Fruit fly (Drosophila melanogaster): ENCODE data around the gene CG1636.

The CG1636 gene

DNA sequence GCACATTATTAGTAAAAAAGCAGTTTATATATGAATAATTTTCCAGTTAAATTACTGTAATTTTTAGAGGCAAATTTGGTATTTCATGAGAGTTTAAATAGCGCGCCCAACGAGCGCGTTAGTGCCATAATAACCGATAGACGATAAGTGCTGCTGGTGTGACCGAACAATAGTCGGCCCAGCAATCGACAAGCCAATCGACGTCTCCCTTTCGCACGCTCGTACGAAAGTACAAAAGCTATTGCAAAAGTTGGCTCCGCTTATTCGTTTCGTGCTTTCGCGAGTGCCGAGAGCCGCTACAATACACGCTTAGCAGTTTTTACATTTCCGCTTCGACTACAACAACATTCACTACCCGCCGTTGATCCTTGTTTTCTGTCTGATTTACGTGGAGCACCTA is 30.9 kb upstream of the CG1636 start, which contains the start of gene Trxr1 (continued):
- TF ChIP-seq lov (optimal IDR thresholded peaks at IDR 0.05) (no peak), lov (GFP tag; IDR thresholded peaks at IDR 0.05) (no peak), CG12104 (GFP tag; optimal IDR thresholded peaks at IDR 0.05) (no peak), NK7.1 (GFP tag; optimal IDR thresholded peaks at IDR 0.05) (no peak), Sin3A (optimal IDR thresholded peaks at IDR 0.05) (peak; percentile 1), az2 (GFP tag; optimal IDR thresholded peaks at IDR 0.05) (no peak), CG1233 (GFP tag; optimal IDR thresholded peaks at IDR 0.05) (no peak), CTCF (GFP tag; optimal IDR thresholded peaks at IDR 0.05) (peak; percentile 56), CG10366 (GFP tag; IDR thresholded peaks at IDR 0.05) (no peak), ab (GFP tag; optimal IDR thresholded peaks at IDR 0.05) (no peak), repo (GFP tag; optimal IDR thresholded peaks at IDR 0.05) (no peak), zfh1 (GFP tag; IDR thresholded peaks at IDR 0.05) (no peak), run (tag; optimal IDR thresholded peaks at IDR 0.05) (no peak), CkIIα-i1 (GFP tag; IDR thresholded peaks at IDR 0.05) (no peak), slp2 (GFP tag; optimal IDR thresholded peaks at IDR 0.05) (no peak), CG10959 (GFP tag; IDR thresholded peaks at IDR 0.05) (no peak), nom (GFP tag; optimal IDR thresholded peaks at IDR 0.05) (peak; percentile 52), CG11398 (GFP tag; optimal IDR thresholded peaks at IDR 0.05) (no peak), Kr (GFP tag; optimal IDR thresholded peaks at IDR 0.05) (no peak), vfl (GFP tag; optimal IDR thresholded peaks at IDR 0.05) (no peak), stwl (tag; optimal IDR thresholded peaks at IDR 0.05) (peak; percentile 20), CG31224 (GFP tag; IDR thresholded peaks at IDR 0.05) (no peak), eve (GFP tag; optimal IDR thresholded peaks at IDR 0.05) (no peak), Chrac-16 (GFP tag; optimal IDR thresholded peaks at IDR 0.05) (no peak), p53 (GFP tag; optimal IDR thresholded peaks at IDR 0.05) (no peak), CG14050 (GFP tag; IDR thresholded peaks at IDR 0.05) (no peak), CG16863 (GFP tag; optimal IDR thresholded peaks at IDR 0.05) (no peak), ssp (GFP tag; IDR thresholded peaks at IDR 0.05) (no peak), eyg (GFP tag; optimal IDR thresholded peaks at IDR 0.05) (no peak), toy (GFP tag; IDR thresholded peaks at IDR 0.05) (no peak), Meics (GFP tag; optimal IDR thresholded peaks at IDR 0.05) (no peak), CG10209 (GFP tag; optimal IDR thresholded peaks at IDR 0.05) (no peak), zen2 (GFP tag; IDR thresholded peaks at IDR 0.05; ENCODE audit: partially characterized antibody) (peak; percentile 18; the same call in 1 of the 3 replicates), CG2678 (tag; optimal IDR thresholded peaks at IDR 0.05) (no peak), Tbp (GFP tag; optimal IDR thresholded peaks at IDR 0.05) (no peak), NC2β (GFP tag; optimal IDR thresholded peaks at IDR 0.05) (no peak), wek (GFP tag; optimal IDR thresholded peaks at IDR 0.05) (no peak), Bdp1 (GFP tag; optimal IDR thresholded peaks at IDR 0.05) (no peak), hbn (GFP tag; IDR thresholded peaks at IDR 0.05; ENCODE audit: partially characterized antibody) (0 out of 2 replicates have a peak, but pooled peaks have one; percentile 48), Ravus (GFP tag; IDR thresholded peaks at IDR 0.05) (no peak), CG10565 (GFP tag; optimal IDR thresholded peaks at IDR 0.05) (no peak), CG6689 (GFP tag; IDR thresholded peaks at IDR 0.05) (no peak), Hr78 (GFP tag; optimal IDR thresholded peaks at IDR 0.05) (no peak), MTF-1 (GFP tag; optimal IDR thresholded peaks at IDR 0.05; ENCODE audit: borderline replicate concordance) (no peak), HLHmδ (GFP tag; optimal IDR thresholded peaks at IDR 0.05) (no peak), chinmo (GFP tag; IDR thresholded peaks at IDR 0.05; ENCODE audit: partially characterized antibody) (0 out of 4 replicates have a peak, but pooled peaks have one; percentile 51), CG2712 (tag; optimal IDR thresholded peaks at IDR 0.05) (no peak), cato (GFP tag; optimal IDR thresholded peaks at IDR 0.05; ENCODE audit: borderline replicate concordance) (no peak), fru (optimal IDR thresholded peaks at IDR 0.05) (no peak), CG13624 (GFP tag; optimal IDR thresholded peaks at IDR 0.05) (no peak), CG2875 (GFP tag; optimal IDR thresholded peaks at IDR 0.05) (no peak), CG30020 (tag; optimal IDR thresholded peaks at IDR 0.05) (no peak), CG6175 (GFP tag; IDR thresholded peaks at IDR 0.05) (no peak), Dp (GFP tag; optimal IDR thresholded peaks at IDR 0.05) (peak; percentile 89)
